Worm (Caenorhabditis elegans) whole organism, young adult: Measurements from ENCODE around the gene C52B9.10.

Source experiments
- B0019.2 ChIP-seq: fragments of 200-800 bp; sonication (Bioruptor generic); conservative IDR thresholded peaks from 2 replicates; pipeline ENCODE4 v1.3.6; 2022; ENCODE audit warnings: missing genetic modification reagents, missing genetic modification characterization, missing compliant biosample characterization
- B0035.1 ChIP-seq: sonication (generic microtip); optimal IDR thresholded peaks from 2 replicates; lab custom pipeline; 2016; ENCODE audit warnings: missing genetic modification characterization, mild to moderate bottlenecking, missing compliant biosample characterization, missing genotype, missing genetic modification reagents
- C17E4.6 ChIP-seq: fragments of 200-800 bp; sonication (Bioruptor generic); IDR thresholded peaks from 2 replicates; pipeline ENCODE4 v1.3.6; 2022; ENCODE audit warnings: missing genetic modification reagents, missing genetic modification characterization, missing compliant biosample characterization
- K11D2.4 ChIP-seq: fragments of 200-800 bp; sonication (Bioruptor generic); IDR thresholded peaks from 2 replicates; pipeline ENCODE4 v1.3.6; 2022; ENCODE audit warnings: missing genetic modification reagents, missing genetic modification characterization, missing compliant biosample characterization
- K12H6.12 ChIP-seq: fragments of 200-800 bp; sonication (Bioruptor generic); optimal IDR thresholded peaks from 2 replicates; lab custom pipeline; 2018; ENCODE audit warnings: mild to moderate bottlenecking, missing genetic modification characterization, missing compliant biosample characterization
- Y53G8AR.9 ChIP-seq: fragments of 200-800 bp; sonication (Bioruptor generic); conservative IDR thresholded peaks from 2 replicates; pipeline ENCODE4 v1.3.6; 2022; ENCODE audit warnings: missing genetic modification reagents, missing genetic modification characterization, missing compliant biosample characterization
- ZK185.1 ChIP-seq: sonication (generic microtip); optimal IDR thresholded peaks from 2 replicates; lab custom pipeline; 2016; ENCODE audit warnings: mild to moderate bottlenecking, missing genetic modification characterization, missing compliant biosample characterization; ENCODE audit not compliant: poor library complexity, severe bottlenecking
- akir-1 ChIP-seq: fragments of 200-800 bp; sonication (Bioruptor generic); optimal IDR thresholded peaks from 2 replicates; lab custom pipeline; 2018; ENCODE audit warnings: mild to moderate bottlenecking, missing genetic modification characterization, moderate library complexity, missing compliant biosample characterization
- aptf-3 ChIP-seq: fragments of 200-800 bp; sonication (Bioruptor generic); IDR thresholded peaks from 2 replicates; pipeline ENCODE4 v1.3.6; 2022; ENCODE audit warnings: missing genetic modification characterization, missing compliant biosample characterization
- attf-5 ChIP-seq: fragments of 200-800 bp; sonication (Bioruptor generic); optimal IDR thresholded peaks from 2 replicates; lab custom pipeline; 2018; ENCODE audit warnings: mild to moderate bottlenecking, missing genetic modification characterization, missing compliant biosample characterization
- ccch-3 ChIP-seq: fragments of 200-800 bp; sonication (Bioruptor generic); optimal IDR thresholded peaks from 2 replicates; lab custom pipeline; 2018; ENCODE audit warnings: mild to moderate bottlenecking, missing genetic modification characterization, missing compliant biosample characterization
- dpff-1 ChIP-seq: sonication (generic microtip); optimal IDR thresholded peaks from 2 replicates; lab custom pipeline; 2017; ENCODE audit warnings: mild to moderate bottlenecking, missing genetic modification characterization, missing compliant biosample characterization
- dpl-1 ChIP-seq: fragments of 150-350 bp; optimal IDR thresholded peaks from 2 replicates; lab custom pipeline; 2014; ENCODE audit warnings: missing biosample characterization, missing genetic modification reagents, missing genetic modification characterization
- egrh-3 ChIP-seq: fragments of 200-800 bp; sonication (Bioruptor generic); IDR thresholded peaks from 2 replicates; pipeline ENCODE4 v1.3.6; 2022; ENCODE audit warnings: missing genetic modification reagents, missing genetic modification characterization, missing compliant biosample characterization
- ets-4 ChIP-seq: fragments of 200-800 bp; sonication (Bioruptor generic); optimal IDR thresholded peaks from 2 replicates; lab custom pipeline; 2018; ENCODE audit warnings: mild to moderate bottlenecking, missing genetic modification characterization, missing compliant biosample characterization
- him-1 ChIP-seq: sonication (generic microtip); optimal IDR thresholded peaks from 2 replicates; lab custom pipeline; 2016; ENCODE audit warnings: missing genotype, missing genetic modification reagents, missing genetic modification characterization, missing compliant biosample characterization
- hlh-12 ChIP-seq: sonication (generic microtip); optimal IDR thresholded peaks from 2 replicates; lab custom pipeline; 2016; ENCODE audit warnings: missing genetic modification characterization, missing compliant biosample characterization
- hlh-26 ChIP-seq: fragments of 200-800 bp; sonication (Bioruptor generic); conservative IDR thresholded peaks from 2 replicates; pipeline ENCODE4 v1.3.6; 2022; ENCODE audit warnings: missing genetic modification reagents, missing genetic modification characterization, missing compliant biosample characterization
- hmg-1.2 ChIP-seq: fragments of 200-800 bp; sonication (Bioruptor generic); IDR thresholded peaks from 2 replicates; pipeline ENCODE4 v1.3.6; 2022; ENCODE audit warnings: missing genetic modification reagents, missing genetic modification characterization, missing compliant biosample characterization
- hrde-1 ChIP-seq: sonication (generic microtip); optimal IDR thresholded peaks from 2 replicates; lab custom pipeline; 2016; ENCODE audit warnings: missing genetic modification characterization, mild to moderate bottlenecking, missing compliant biosample characterization, moderate library complexity, missing genotype, missing genetic modification reagents, borderline replicate concordance
- let-526 ChIP-seq: fragments of 200-800 bp; sonication (Bioruptor generic); IDR thresholded peaks from 2 replicates; pipeline ENCODE4 v1.3.6; 2022; ENCODE audit warnings: missing genetic modification reagents, missing genetic modification characterization, missing compliant biosample characterization
- lin-26 ChIP-seq: fragments of 200-800 bp; sonication (Bioruptor generic); IDR thresholded peaks from 2 replicates; pipeline ENCODE4 v1.3.6; 2022; ENCODE audit warnings: missing genetic modification reagents, missing genetic modification characterization, missing compliant biosample characterization
- lin-35 ChIP-seq, 3 experiments: fragments of 150-350 bp in 2 of 3; sonication (generic microtip) in 1 of 3; optimal IDR thresholded peaks; 2 replicates each; lab custom pipeline; 2014 to 2018; ENCODE audit warnings: missing biosample characterization in 3 of 3, missing genetic modification characterization in 3 of 3, missing genetic modification reagents in 3 of 3
- mes-4 ChIP-seq: sonication (generic microtip); optimal IDR thresholded peaks from 2 replicates; lab custom pipeline; 2016; ENCODE audit warnings: missing genotype, missing genetic modification characterization, missing compliant biosample characterization
- nfyb-1 ChIP-seq: fragments of 200-800 bp; sonication (Bioruptor generic); IDR thresholded peaks from 2 replicates; pipeline ENCODE4 v1.3.6; 2022; ENCODE audit warnings: missing genetic modification reagents, missing genetic modification characterization, missing compliant biosample characterization
- nhr-179 ChIP-seq: sonication (generic microtip); optimal IDR thresholded peaks from 2 replicates; lab custom pipeline; 2016; ENCODE audit warnings: mild to moderate bottlenecking, missing genetic modification characterization, missing compliant biosample characterization
- nhr-27 ChIP-seq: fragments of 200-800 bp; sonication (Bioruptor generic); optimal IDR thresholded peaks from 2 replicates; lab custom pipeline; 2018; ENCODE audit warnings: mild to moderate bottlenecking, missing genetic modification characterization, moderate library complexity, missing compliant biosample characterization
- nhr-90 ChIP-seq: sonication (generic microtip); optimal IDR thresholded peaks from 2 replicates; lab custom pipeline; 2016; ENCODE audit warnings: missing genotype, mild to moderate bottlenecking, missing genetic modification characterization, missing compliant biosample characterization
- pha-4 ChIP-seq: fragments of 150-350 bp; sonication (generic microtip); optimal IDR thresholded peaks from 2 replicates; lab custom pipeline; 2014; ENCODE audit warnings: missing biosample characterization, missing genetic modification reagents, missing genetic modification characterization
- rpc-1 ChIP-seq, 2 experiments: fragments of 150-350 bp in 1 of 2; sonication (generic microtip) in 1 of 2; optimal IDR thresholded peaks; 2 replicates each; lab custom pipeline; 2014 to 2018; ENCODE audit warnings: missing biosample characterization in 1 of 2, missing genetic modification characterization in 1 of 2, missing genetic modification reagents in 1 of 2, missing genotype in 1 of 2
- snpc-1.3 ChIP-seq: sonication (generic microtip); optimal IDR thresholded peaks from 2 replicates; lab custom pipeline; 2017; ENCODE audit warnings: missing genetic modification characterization, mild to moderate bottlenecking, missing compliant biosample characterization, antibody characterized with exemption, moderate library complexity, missing genotype, missing genetic modification reagents; ENCODE audit not compliant: insufficient read depth
- sptf-2 ChIP-seq: fragments of 200-800 bp; sonication (Bioruptor generic); optimal IDR thresholded peaks from 2 replicates; lab custom pipeline; 2018; ENCODE audit warnings: mild to moderate bottlenecking, missing genetic modification characterization, missing compliant biosample characterization
- tbx-9 ChIP-seq: sonication (generic microtip); optimal IDR thresholded peaks from 2 replicates; lab custom pipeline; 2016; ENCODE audit warnings: borderline replicate concordance, missing genetic modification characterization, inconsistent platforms, missing compliant biosample characterization
- zim-3 ChIP-seq: sonication (generic microtip); optimal IDR thresholded peaks from 2 replicates; lab custom pipeline; 2017; ENCODE audit warnings: mild to moderate bottlenecking, missing genetic modification characterization, moderate library complexity, missing compliant biosample characterization
- ztf-25 ChIP-seq: fragments of 200-800 bp; sonication (Bioruptor generic); IDR thresholded peaks from 2 replicates; pipeline ENCODE4 v1.3.6; 2022; ENCODE audit warnings: missing genetic modification reagents, missing genetic modification characterization, missing compliant biosample characterization
- ztf-28 ChIP-seq: fragments of 200-800 bp; sonication (Bioruptor generic); IDR thresholded peaks from 2 replicates; pipeline ENCODE4 v1.3.6; 2022; ENCODE audit warnings: missing genetic modification reagents, missing genetic modification characterization, missing compliant biosample characterization

Gene C52B9.10

DNA sequence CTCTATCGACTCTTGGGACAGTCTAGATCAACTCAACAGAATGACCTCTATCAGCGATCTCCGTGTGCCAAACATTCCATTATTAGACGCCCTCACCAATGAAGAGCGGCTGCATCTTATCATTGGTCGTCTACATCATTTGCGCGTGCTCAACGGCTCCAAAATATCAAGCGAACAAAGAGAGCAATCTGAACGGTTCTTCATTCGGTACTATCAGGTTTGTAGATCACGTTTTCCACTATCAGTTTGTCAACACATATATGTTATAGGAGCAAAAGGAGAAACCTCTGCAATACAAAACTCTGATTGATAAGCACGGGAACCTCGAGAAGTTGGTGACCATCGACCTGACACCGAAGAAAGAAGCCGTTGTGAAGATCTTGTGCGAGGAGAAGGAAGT is 5.3 kb upstream of the C52B9.10 start:
- TF ChIP-seq attf-5 (GFP tag; lab: Kevin White, UChicago) (no peak), hmg-1.2 (GFP tag; lab: Robert Waterston, UW) (no peak), him-1 (no peak), aptf-3 (GFP tag; lab: Robert Waterston, UW) (no peak), mes-4 (tag; lab: Kevin White, UChicago) (no peak)
- TF ChIP-seq, all 124 proteins: peak for 0

DNA sequence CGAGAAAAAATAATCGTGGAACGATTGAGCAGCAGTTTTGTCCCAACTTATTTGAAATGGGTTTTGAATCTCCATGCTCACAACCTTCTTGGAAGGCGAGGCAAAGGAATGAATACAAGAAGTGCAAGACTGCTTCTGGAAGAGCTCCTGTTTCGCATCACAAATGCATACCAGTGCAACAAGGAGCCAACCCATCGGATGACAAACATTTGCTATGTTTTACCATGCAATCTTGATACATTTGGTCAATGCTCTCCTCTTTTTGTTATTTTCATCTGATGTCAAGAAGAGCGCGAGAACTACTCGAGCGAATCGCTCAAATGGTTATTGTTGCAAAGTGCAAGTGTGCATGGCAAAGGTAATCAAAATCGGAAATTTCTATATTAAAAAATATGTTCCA is 402 bp downstream of the C52B9.10 start, which contains the start of gene mec-18:
Gene mec-18, minus strand, starts transcription at position 101 of the 400 bp plus-strand sequence.
- TF ChIP-seq nhr-27 (no peak), dpl-1 (GFP tag; lab: Kevin White, UChicago) (no peak), Y53G8AR.9 (GFP tag; lab: Robert Waterston, UW) (no peak), tbx-9 (tag; lab: Kevin White, UChicago) (no peak), K12H6.12 (tag; lab: Kevin White, UChicago) (no peak), K11D2.4 (no peak), hlh-12 (no peak), zim-3 (tag; lab: Kevin White, UChicago) (no peak), nhr-90 (tag; lab: Kevin White, UChicago) (no peak), ccch-3 (GFP tag; lab: Kevin White, UChicago) (no peak), ztf-25 (no peak), dpff-1 (tag; lab: Kevin White, UChicago) (no peak), hrde-1 (tag; lab: Kevin White, UChicago) (no peak), ztf-28 (GFP tag; lab: Robert Waterston, UW) (no peak)

DNA sequence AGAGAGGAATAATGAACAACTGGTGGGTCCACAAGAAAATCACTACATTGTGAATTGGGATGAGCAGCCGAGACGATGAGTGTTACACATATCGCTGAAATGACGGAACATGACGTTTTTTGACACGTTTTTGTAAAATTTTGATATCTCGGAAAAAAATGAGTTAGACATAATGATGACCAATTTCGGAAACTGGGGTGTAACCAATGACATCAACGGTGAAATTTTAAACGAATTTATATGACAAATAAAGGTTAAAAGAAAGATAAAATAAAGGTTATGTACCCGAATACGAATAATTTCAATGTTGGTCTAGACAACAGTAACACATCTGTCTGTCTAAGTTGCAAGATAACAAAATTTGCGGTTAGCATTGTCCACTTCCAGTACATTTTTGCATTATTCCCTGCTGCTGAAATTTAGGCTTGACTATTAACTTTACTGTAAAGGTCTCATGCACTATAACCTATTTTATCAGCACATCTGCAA is 5.6 kb downstream of the C52B9.10 start, which contains the start of the genes twk-28 and ets-9:
Gene twk-28, minus strand, starts transcription at position 51 of the 489 bp plus-strand sequence.
Gene ets-9, plus strand, starts transcription at position 410 of the 489 bp plus-strand sequence.
- TF ChIP-seq C17E4.6 (GFP tag; lab: Robert Waterston, UW) (no peak), B0019.2 (GFP tag; lab: Robert Waterston, UW) (no peak), B0035.1 (tag; lab: Kevin White, UChicago) (no peak), lin-35 (GFP tag; optimal IDR thresholded peaks at IDR 0.05; lab: Kevin White, UChicago) (no peak), ZK185.1 (tag; lab: Kevin White, UChicago) (no peak), hlh-26 (GFP tag; lab: Robert Waterston, UW) (no peak), akir-1 (no peak), let-526 (no peak), pha-4 (tag; lab: Kevin White, UChicago) (no peak), ets-4 (no peak), hmg-1.2 (GFP tag; lab: Robert Waterston, UW) (no peak), snpc-1.3 (tag; lab: Kevin White, UChicago) (no peak), rpc-1 (optimal IDR thresholded peaks at IDR 0.05; lab: Kevin White, UChicago) (no peak), rpc-1 (tag; optimal IDR thresholded peaks at IDR 0.05; lab: Kevin White, UChicago) (no peak), egrh-3 (no peak), dpff-1 (tag; lab: Kevin White, UChicago) (no peak), ztf-25 (no peak), lin-26 (GFP tag; lab: Robert Waterston, UW) (no peak), nhr-179 (tag; lab: Kevin White, UChicago) (no peak), nfyb-1 (GFP tag; lab: Robert Waterston, UW) (no peak), sptf-2 (GFP tag; lab: Kevin White, UChicago) (no peak)
